Fruit fly (Drosophila melanogaster): ENCODE data around the gene nkd.

The nkd gene

dm6 chr3L:19041161-19041560, 4.1 kb downstream of the nkd start:
- TF ChIP-seq Ets65A (GFP tag) (peak; percentile 15), CG5180 (GFP tag; optimal IDR thresholded peaks at IDR 0.05) (peak; percentile 87), HLH4C (GFP tag; IDR thresholded peaks at IDR 0.05; ENCODE audit: partially characterized antibody) (no peak), CG32772 (GFP tag; IDR thresholded peaks at IDR 0.05) (no peak)

- TF ChIP-seq CG16863 (GFP tag; optimal IDR thresholded peaks at IDR 0.05) (no peak), Dip2 (GFP tag; IDR thresholded peaks at IDR 0.05) (no peak), CG7987 (GFP tag; optimal IDR thresholded peaks at IDR 0.05) (no peak), CG30431 (GFP tag; optimal IDR thresholded peaks at IDR 0.05) (no peak), CG7271 (tag; optimal IDR thresholded peaks at IDR 0.05) (no peak), gcm2 (GFP tag; optimal IDR thresholded peaks at IDR 0.05) (no peak), CG2678 (tag; optimal IDR thresholded peaks at IDR 0.05) (peak; percentile 30), Optix (GFP tag; IDR thresholded peaks at IDR 0.05) (no peak), Asciz (GFP tag; optimal IDR thresholded peaks at IDR 0.05) (peak; percentile 52), NK7.1 (GFP tag; optimal IDR thresholded peaks at IDR 0.05) (no peak), CG15479 (GFP tag; optimal IDR thresholded peaks at IDR 0.05) (no peak), kni (GFP tag; optimal IDR thresholded peaks at IDR 0.05) (no peak), z (GFP tag; IDR thresholded peaks at IDR 0.05) (no peak), lilli (GFP tag; optimal IDR thresholded peaks at IDR 0.05) (no peak), crol (GFP tag; IDR thresholded peaks at IDR 0.05) (peak; percentile 98), CG8290 (GFP tag; optimal IDR thresholded peaks at IDR 0.05) (no peak), CG8290 (tag; optimal IDR thresholded peaks at IDR 0.05) (peak in 1 of 2 experiments; percentile 52), CG11695 (GFP tag; IDR thresholded peaks at IDR 0.05) (no peak), CG7839 (tag; optimal IDR thresholded peaks at IDR 0.05) (no peak), CG30403 (GFP tag; optimal IDR thresholded peaks at IDR 0.05) (no peak), rib (GFP tag; IDR thresholded peaks at IDR 0.05) (peak; percentile 82), exex (tag; optimal IDR thresholded peaks at IDR 0.05) (peak; percentile 92), Hr39 (optimal IDR thresholded peaks at IDR 0.05) (no peak), CG12104 (GFP tag; optimal IDR thresholded peaks at IDR 0.05) (no peak), CG4820 (GFP tag; optimal IDR thresholded peaks at IDR 0.05) (no peak), CG12155 (GFP tag; optimal IDR thresholded peaks at IDR 0.05) (no peak), Bgb (GFP tag; IDR thresholded peaks at IDR 0.05; ENCODE audit: partially characterized antibody) (no peak), Sox100B (GFP tag; optimal IDR thresholded peaks at IDR 0.05) (no peak), CG2120 (GFP tag; optimal IDR thresholded peaks at IDR 0.05) (no peak), MESR4 (GFP tag; optimal IDR thresholded peaks at IDR 0.05) (no peak), sug (tag; optimal IDR thresholded peaks at IDR 0.05) (peak; percentile 98), CG6765 (GFP tag; optimal IDR thresholded peaks at IDR 0.05) (no peak), CG10431 (GFP tag; optimal IDR thresholded peaks at IDR 0.05) (peak; percentile 60), prd (optimal IDR thresholded peaks at IDR 0.05) (no peak), prd (GFP tag; IDR thresholded peaks at IDR 0.05) (no peak), bowl (GFP tag; IDR thresholded peaks at IDR 0.05) (no peak), CG18011 (GFP tag; optimal IDR thresholded peaks at IDR 0.05) (no peak), CG7745 (tag; optimal IDR thresholded peaks at IDR 0.05) (no peak), CG31365 (tag; optimal IDR thresholded peaks at IDR 0.05) (no peak), phol (tag; optimal IDR thresholded peaks at IDR 0.05) (no peak), Fer1 (GFP tag; optimal IDR thresholded peaks at IDR 0.05) (no peak), slou (GFP tag; optimal IDR thresholded peaks at IDR 0.05) (no peak), h (optimal IDR thresholded peaks at IDR 0.05) (no peak), klu (GFP tag; IDR thresholded peaks at IDR 0.05) (no peak), Atf6 (GFP tag; IDR thresholded peaks at IDR 0.05) (no peak), CG15696 (tag; optimal IDR thresholded peaks at IDR 0.05) (no peak), Ada2b (GFP tag; IDR thresholded peaks at IDR 0.05) (no peak), slp2 (GFP tag; optimal IDR thresholded peaks at IDR 0.05) (no peak)
Measured at dm6 chr3L:19040155-19040644, 5.0 kb downstream of the nkd start.
